Fruit fly (Drosophila melanogaster) S2 (cell line): ENCODE results near the gene yellow-k.

Experiments used
- CG8478 ChIP-seq: fragments of >200 bp; optimal IDR thresholded peaks from 2 replicates; lab custom pipeline; 2018
- CTCF ChIP-seq, 2 experiments: fragments of >200 bp; optimal IDR thresholded peaks; 2 replicates each; lab custom pipeline; 2018

DNA sequence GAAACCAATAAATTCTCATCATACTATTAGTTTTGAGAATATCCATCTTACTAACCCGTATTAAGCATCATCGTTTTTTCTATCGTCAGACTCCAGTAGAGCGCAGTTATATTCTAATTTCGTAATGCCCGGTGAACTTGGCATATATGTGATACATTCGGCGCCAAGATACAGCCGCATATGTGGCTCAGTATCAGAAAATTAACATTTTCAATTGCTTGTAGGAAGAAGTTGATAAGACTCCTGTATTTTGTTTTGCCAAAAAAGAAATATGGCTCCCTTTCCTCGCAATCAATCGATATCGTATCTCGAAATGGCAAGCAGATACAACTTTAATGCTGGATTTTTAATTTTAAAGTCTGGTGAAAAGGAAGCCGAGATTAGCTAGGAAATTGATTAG, 4.7 kb downstream of the yellow-k start, which contains the start of gene CG33986:
- TF ChIP-seq CTCF (optimal IDR thresholded peaks at IDR 0.05; lab: Kevin White, UChicago) (no peak), CG8478 (lab: Kevin White, UChicago) (no peak)
